Worm (Caenorhabditis elegans): ENCODE data around the gene nep-11.
"Not testable (repeated sequence)": the region's sequence is repeated elsewhere in the genome, so short reads cannot be mapped to it uniquely, and the experiment has no call there.

DNA sequence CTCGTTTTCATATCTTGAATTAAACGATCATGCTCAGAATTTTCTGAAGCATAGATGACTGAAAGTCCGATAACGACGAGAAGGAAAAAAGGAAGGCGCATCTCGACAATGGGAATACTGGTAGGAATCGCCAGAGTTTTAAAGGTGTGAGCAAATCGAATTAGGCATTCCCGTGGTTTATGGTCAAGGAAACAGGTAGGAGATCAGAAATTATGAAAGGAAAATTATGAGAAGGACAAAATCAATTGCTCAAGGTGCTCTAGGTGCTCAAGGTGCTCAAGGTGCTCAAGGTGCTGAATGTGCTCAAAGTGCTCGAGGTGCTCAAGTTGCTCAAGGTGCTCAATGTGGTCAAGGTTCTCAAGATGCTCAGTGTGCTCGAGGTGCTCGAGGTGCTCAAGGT is 39.2 kb upstream of the nep-11 start, which contains the start of gene C16C8.10:
- TF ChIP-seq ama-1 (optimal IDR thresholded peaks at IDR 0.05); ama-1 (GFP tag; optimal IDR thresholded peaks at IDR 0.05); akir-1 (GFP tag; optimal IDR thresholded peaks at IDR 0.05); nhr-90 (tag; optimal IDR thresholded peaks at IDR 0.05); F10E7.11 (tag; optimal IDR thresholded peaks at IDR 0.05); snpc-4 (GFP tag; optimal IDR thresholded peaks at IDR 0.05); snpc-4 (tag; optimal IDR thresholded peaks at IDR 0.05); nhr-179 (tag; optimal IDR thresholded peaks at IDR 0.05); F33H1.4 (GFP tag; IDR thresholded peaks at IDR 0.05); pha-4 (tag; optimal IDR thresholded peaks at IDR 0.05); F49E8.2 (tag; optimal IDR thresholded peaks at IDR 0.05; ENCODE audit: insufficient read depth); pbrm-1 (GFP tag; IDR thresholded peaks at IDR 0.05); F55B11.4 (tag; optimal IDR thresholded peaks at IDR 0.05; ENCODE audit: borderline replicate concordance, insufficient read depth); F57C9.4 (tag; optimal IDR thresholded peaks at IDR 0.05); mel-28 (tag; optimal IDR thresholded peaks at IDR 0.05; ENCODE audit: borderline replicate concordance): not testable (repeated sequence)
